Worm (Caenorhabditis elegans) whole organism, young adult: ENCODE results near the gene ZK507.1.

ENCODE experiments used
- B0336.3 ChIP-seq: fragments of 200-800 bp; sonication (Bioruptor generic); IDR thresholded peaks from 2 replicates; pipeline ENCODE4 v1.3.6; 2022; ENCODE audit warnings: missing genetic modification characterization, missing compliant biosample characterization
- F23B12.7 ChIP-seq: sonication (generic microtip); optimal IDR thresholded peaks from 2 replicates; lab custom pipeline; 2017; ENCODE audit warnings: missing genetic modification characterization, mild to moderate bottlenecking, missing compliant biosample characterization, antibody characterized with exemption, moderate library complexity; ENCODE audit not compliant: insufficient read depth
- F33H1.4 ChIP-seq: fragments of 200-800 bp; sonication (Bioruptor generic); IDR thresholded peaks from 2 replicates; pipeline ENCODE4 v1.3.6; 2022; ENCODE audit warnings: missing genetic modification reagents, missing genetic modification characterization, missing compliant biosample characterization
- F37B4.10 ChIP-seq: fragments of 200-800 bp; sonication (Bioruptor generic); IDR thresholded peaks from 2 replicates; pipeline ENCODE4 v1.3.6; 2022; ENCODE audit warnings: missing genetic modification characterization, missing compliant biosample characterization
- F55B11.4 ChIP-seq: sonication (generic microtip); optimal IDR thresholded peaks from 2 replicates; lab custom pipeline; 2016; ENCODE audit warnings: missing compliant biosample characterization, missing genetic modification characterization, borderline replicate concordance; ENCODE audit not compliant: insufficient read depth
- F57A8.1 ChIP-seq: fragments of 200-800 bp; sonication (Bioruptor generic); optimal IDR thresholded peaks from 2 replicates; lab custom pipeline; 2018; ENCODE audit warnings: mild to moderate bottlenecking, missing genetic modification characterization, moderate library complexity, missing compliant biosample characterization
- Y56A3A.18 ChIP-seq: fragments of 200-800 bp; sonication (Bioruptor generic); IDR thresholded peaks from 2 replicates; pipeline ENCODE4 v1.3.6; 2022; ENCODE audit warnings: missing genetic modification reagents, missing genetic modification characterization, missing compliant biosample characterization
- Y67H2A.10 ChIP-seq: fragments of 200-800 bp; sonication (Bioruptor generic); conservative IDR thresholded peaks from 2 replicates; pipeline ENCODE4 v1.3.6; 2022; ENCODE audit warnings: missing genetic modification reagents, missing genetic modification characterization, missing compliant biosample characterization
- Y95B8A.8 ChIP-seq: fragments of 200-800 bp; sonication (Bioruptor generic); IDR thresholded peaks from 2 replicates; pipeline ENCODE4 v1.3.6; 2022; ENCODE audit warnings: missing genetic modification reagents, missing genetic modification characterization, missing compliant biosample characterization
- ama-1 ChIP-seq, 3 experiments: fragments of 150-350 bp in 1 of 3; sonication (generic microtip) in 2 of 3; optimal IDR thresholded peaks; 2 replicates each; lab custom pipeline; 2014 to 2018; ENCODE audit warnings: missing biosample characterization in 2 of 3, missing genetic modification characterization in 2 of 3, missing genetic modification reagents in 2 of 3
- atf-7 ChIP-seq: sonication (generic microtip); optimal IDR thresholded peaks from 2 replicates; lab custom pipeline; 2017; ENCODE audit warnings: mild to moderate bottlenecking, missing genetic modification characterization, missing compliant biosample characterization
- attf-3 ChIP-seq: fragments of 200-800 bp; sonication (Bioruptor generic); conservative IDR thresholded peaks from 2 replicates; pipeline ENCODE4 v1.3.6; 2022; ENCODE audit warnings: missing genetic modification reagents, missing genetic modification characterization, missing compliant biosample characterization
- attf-5 ChIP-seq: fragments of 200-800 bp; sonication (Bioruptor generic); optimal IDR thresholded peaks from 2 replicates; lab custom pipeline; 2018; ENCODE audit warnings: mild to moderate bottlenecking, missing genetic modification characterization, missing compliant biosample characterization
- cebp-1 ChIP-seq, 2 experiments: fragments of 200-800 bp in 1 of 2; sonication (Bioruptor generic) in 1 of 2; sonication (generic microtip) in 1 of 2; IDR thresholded peaks in 1 of 2; optimal IDR thresholded peaks in 1 of 2; 2 replicates each; pipeline versions ENCODE4 v1.3.6 to Lab custom; 2017 to 2022; ENCODE audit warnings: missing compliant biosample characterization in 2 of 2, missing genetic modification characterization in 2 of 2, mild to moderate bottlenecking in 1 of 2, missing genetic modification reagents in 1 of 2, moderate library complexity in 1 of 2
- ceh-58 ChIP-seq: fragments of 200-800 bp; sonication (Bioruptor generic); IDR thresholded peaks from 2 replicates; pipeline ENCODE4 v1.3.6; 2022; ENCODE audit warnings: missing genetic modification characterization, missing compliant biosample characterization
- dpff-1 ChIP-seq: sonication (generic microtip); optimal IDR thresholded peaks from 2 replicates; lab custom pipeline; 2017; ENCODE audit warnings: mild to moderate bottlenecking, missing genetic modification characterization, missing compliant biosample characterization
- ets-4 ChIP-seq: fragments of 200-800 bp; sonication (Bioruptor generic); optimal IDR thresholded peaks from 2 replicates; lab custom pipeline; 2018; ENCODE audit warnings: mild to moderate bottlenecking, missing genetic modification characterization, missing compliant biosample characterization
- fkh-3 ChIP-seq: sonication (generic microtip); optimal IDR thresholded peaks from 2 replicates; lab custom pipeline; 2016; ENCODE audit warnings: mild to moderate bottlenecking, missing genetic modification characterization, missing compliant biosample characterization
- gei-17 ChIP-seq: fragments of 200-800 bp; sonication (Bioruptor generic); optimal IDR thresholded peaks from 2 replicates; lab custom pipeline; 2018; ENCODE audit warnings: mild to moderate bottlenecking, missing genetic modification characterization, missing compliant biosample characterization
- hmg-1.2 ChIP-seq: fragments of 200-800 bp; sonication (Bioruptor generic); IDR thresholded peaks from 2 replicates; pipeline ENCODE4 v1.3.6; 2022; ENCODE audit warnings: missing genetic modification reagents, missing genetic modification characterization, missing compliant biosample characterization
- hmg-20 ChIP-seq: fragments of 200-800 bp; sonication (Bioruptor generic); IDR thresholded peaks from 2 replicates; pipeline ENCODE4 v1.3.6; 2022; ENCODE audit warnings: missing genetic modification reagents, missing genetic modification characterization, missing compliant biosample characterization
- lin-54 ChIP-seq: fragments of 200-800 bp; sonication (Bioruptor generic); optimal IDR thresholded peaks from 2 replicates; lab custom pipeline; 2018; ENCODE audit warnings: mild to moderate bottlenecking, missing genetic modification characterization, missing compliant biosample characterization
- lir-1 ChIP-seq: fragments of 200-800 bp; sonication (Bioruptor generic); conservative IDR thresholded peaks from 2 replicates; pipeline ENCODE4 v1.3.6; 2022; ENCODE audit warnings: missing genetic modification reagents, missing genetic modification characterization, missing compliant biosample characterization
- lsl-1 ChIP-seq: fragments of 200-800 bp; sonication (Bioruptor generic); optimal IDR thresholded peaks from 2 replicates; lab custom pipeline; 2018; ENCODE audit warnings: mild to moderate bottlenecking, missing genetic modification characterization, moderate library complexity, missing compliant biosample characterization
- lsy-27 ChIP-seq: sonication (generic microtip); optimal IDR thresholded peaks from 2 replicates; lab custom pipeline; 2017; ENCODE audit warnings: missing genetic modification characterization, mild to moderate bottlenecking, missing compliant biosample characterization, antibody characterized with exemption, missing genotype, borderline replicate concordance; ENCODE audit not compliant: insufficient read depth
- madf-3 ChIP-seq: fragments of 200-800 bp; sonication (Bioruptor generic); IDR thresholded peaks from 2 replicates; pipeline ENCODE4 v1.3.6; 2022; ENCODE audit warnings: missing genetic modification reagents, missing genetic modification characterization, missing compliant biosample characterization
- madf-6 ChIP-seq: fragments of 200-800 bp; sonication (Bioruptor generic); IDR thresholded peaks from 2 replicates; pipeline ENCODE4 v1.3.6; 2022; ENCODE audit warnings: missing genetic modification reagents, missing genetic modification characterization, missing compliant biosample characterization
- madf-8 ChIP-seq: fragments of 200-800 bp; sonication (Bioruptor generic); conservative IDR thresholded peaks from 2 replicates; pipeline ENCODE4 v1.3.6; 2022; ENCODE audit warnings: missing genetic modification reagents, missing genetic modification characterization, missing compliant biosample characterization
- mcd-1 ChIP-seq: fragments of 200-800 bp; sonication (Bioruptor generic); IDR thresholded peaks from 2 replicates; pipeline ENCODE4 v1.3.6; 2022; ENCODE audit warnings: missing genetic modification reagents, missing genetic modification characterization, missing compliant biosample characterization
- nhr-179 ChIP-seq: sonication (generic microtip); optimal IDR thresholded peaks from 2 replicates; lab custom pipeline; 2016; ENCODE audit warnings: mild to moderate bottlenecking, missing genetic modification characterization, missing compliant biosample characterization
- pha-4 ChIP-seq: fragments of 150-350 bp; sonication (generic microtip); optimal IDR thresholded peaks from 2 replicates; lab custom pipeline; 2014; ENCODE audit warnings: missing biosample characterization, missing genetic modification reagents, missing genetic modification characterization
- rcor-1 ChIP-seq: fragments of 200-800 bp; sonication (Bioruptor generic); IDR thresholded peaks from 2 replicates; pipeline ENCODE4 v1.3.6; 2022; ENCODE audit warnings: missing genetic modification reagents, missing genetic modification characterization, missing compliant biosample characterization
- rec-8 ChIP-seq, 2 experiments: sonication (generic microtip); optimal IDR thresholded peaks; 2 replicates each; lab custom pipeline; 2016; ENCODE audit warnings: mild to moderate bottlenecking in 2 of 2, missing genetic modification characterization in 2 of 2, missing genetic modification reagents in 2 of 2, missing genotype in 2 of 2, missing biosample characterization in 1 of 2, missing compliant biosample characterization in 1 of 2, moderate library complexity in 1 of 2
- rpc-1 ChIP-seq, 2 experiments: fragments of 150-350 bp in 1 of 2; sonication (generic microtip) in 1 of 2; optimal IDR thresholded peaks; 2 replicates each; lab custom pipeline; 2014 to 2018; ENCODE audit warnings: missing biosample characterization in 1 of 2, missing genetic modification characterization in 1 of 2, missing genetic modification reagents in 1 of 2, missing genotype in 1 of 2
- sdz-38 ChIP-seq: sonication (generic microtip); optimal IDR thresholded peaks from 2 replicates; lab custom pipeline; 2016; ENCODE audit warnings: missing genotype, missing genetic modification characterization, missing compliant biosample characterization
- snpc-1.1 ChIP-seq: sonication (generic microtip); optimal IDR thresholded peaks from 2 replicates; lab custom pipeline; 2017; ENCODE audit warnings: missing genetic modification characterization, mild to moderate bottlenecking, missing compliant biosample characterization, antibody characterized with exemption, moderate library complexity, missing genotype, missing genetic modification reagents; ENCODE audit not compliant: insufficient read depth
- sptf-2 ChIP-seq: fragments of 200-800 bp; sonication (Bioruptor generic); optimal IDR thresholded peaks from 2 replicates; lab custom pipeline; 2018; ENCODE audit warnings: mild to moderate bottlenecking, missing genetic modification characterization, missing compliant biosample characterization
- tbx-9 ChIP-seq: sonication (generic microtip); optimal IDR thresholded peaks from 2 replicates; lab custom pipeline; 2016; ENCODE audit warnings: borderline replicate concordance, missing genetic modification characterization, inconsistent platforms, missing compliant biosample characterization
- unc-62 ChIP-seq: fragments of 150-350 bp; optimal IDR thresholded peaks from 2 replicates; lab custom pipeline; 2014; ENCODE audit warnings: missing biosample characterization, missing genetic modification reagents, missing genetic modification characterization
- ztf-18 ChIP-seq: sonication (generic microtip); optimal IDR thresholded peaks from 2 replicates; lab custom pipeline; 2016; ENCODE audit warnings: missing genotype, mild to moderate bottlenecking, missing genetic modification characterization, missing compliant biosample characterization
- ztf-22 ChIP-seq: fragments of 200-800 bp; sonication (Bioruptor generic); optimal IDR thresholded peaks from 2 replicates; lab custom pipeline; 2018; ENCODE audit warnings: mild to moderate bottlenecking, missing genetic modification characterization, moderate library complexity, missing compliant biosample characterization
- ztf-6 ChIP-seq: fragments of 200-800 bp; sonication (Bioruptor generic); IDR thresholded peaks from 2 replicates; pipeline ENCODE4 v1.3.6; 2022; ENCODE audit warnings: missing genetic modification reagents, missing genetic modification characterization, missing compliant biosample characterization

The ZK507.1 gene

DNA sequence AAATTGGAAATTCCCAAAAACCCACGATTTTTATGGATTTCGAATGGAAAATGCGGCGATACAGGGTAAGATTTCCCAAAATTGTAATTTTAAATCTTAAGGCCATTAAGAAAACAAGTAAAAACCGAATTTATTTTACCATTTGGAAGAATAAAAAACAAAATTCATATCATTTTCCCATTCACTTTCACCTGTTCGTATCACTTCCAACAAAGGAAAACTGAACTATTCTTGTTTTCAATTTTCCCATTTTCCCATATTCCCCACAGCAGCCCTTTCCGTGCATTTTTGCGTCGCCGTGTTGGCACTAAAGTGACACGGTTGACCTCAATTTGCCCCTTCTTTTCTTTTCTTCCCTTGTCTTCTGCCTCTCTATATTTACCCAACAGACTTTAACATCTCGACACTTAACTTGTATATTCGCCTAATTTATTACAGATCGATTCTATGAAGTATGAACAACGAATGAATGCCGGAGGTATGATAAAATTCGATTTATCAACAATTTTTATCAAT lies 24.7 kb upstream of the ZK507.1 start, which contains the start of gene sec-16A.1:
Gene sec-16A.1, plus strand, starts transcription at position 51 of the 516 bp plus-strand sequence.
- TF ChIP-seq mcd-1 (GFP tag; lab: Robert Waterston, UW) (no peak), pha-4 (no peak), hmg-1.2 (peak; percentile 24; the same call in 1 of the 2 replicates), ztf-22 (GFP tag; lab: Kevin White, UChicago) (no peak), Y56A3A.18 (GFP tag; lab: Robert Waterston, UW) (no peak), rec-8 (tag; optimal IDR thresholded peaks at IDR 0.05; lab: Kevin White, UChicago) (no peak), madf-3 (GFP tag; lab: Robert Waterston, UW) (no peak), tbx-9 (tag; lab: Kevin White, UChicago) (no peak), F33H1.4 (GFP tag; lab: Robert Waterston, UW) (no peak), lsl-1 (GFP tag; lab: Kevin White, UChicago) (no peak), fkh-3 (tag; lab: Kevin White, UChicago) (no peak), dpff-1 (tag; lab: Kevin White, UChicago) (no peak), hmg-20 (no peak), F37B4.10 (GFP tag; lab: Robert Waterston, UW) (no peak), F23B12.7 (tag; lab: Kevin White, UChicago) (no peak), attf-5 (peak; percentile 34), unc-62 (GFP tag; lab: Kevin White, UChicago) (no peak)

DNA sequence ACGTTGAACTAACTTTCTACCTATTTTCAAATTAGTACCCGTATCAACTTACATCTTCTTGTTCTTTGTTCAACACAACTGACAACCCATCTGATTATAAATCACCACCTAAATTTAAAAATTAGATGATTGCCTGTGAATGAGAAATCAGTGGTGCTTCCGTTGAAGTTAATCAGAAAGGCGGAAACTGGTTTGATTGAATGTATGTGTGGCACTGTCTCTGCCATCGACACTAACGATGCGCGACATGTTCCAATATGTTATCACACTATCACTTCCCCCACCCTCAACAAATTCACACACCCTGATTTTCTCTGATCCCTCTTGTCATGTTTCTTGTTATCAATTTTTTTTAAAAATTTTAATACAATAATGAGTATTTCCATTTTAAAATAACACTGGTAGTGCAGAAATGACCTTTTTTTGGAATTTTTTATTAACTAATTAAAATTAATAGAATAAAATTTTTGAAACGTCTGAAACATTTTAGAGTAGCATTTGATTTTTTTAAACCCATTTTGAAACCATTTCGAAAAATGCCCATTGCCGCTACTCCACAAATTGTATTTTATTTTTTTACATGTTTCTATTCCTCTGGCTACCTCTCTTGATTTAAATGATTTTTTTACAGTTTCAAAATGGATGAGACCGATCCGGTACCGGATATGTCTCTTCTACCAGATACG lies 18.0 kb upstream of the ZK507.1 start, which contains the start of gene ced-11:
Gene ced-11, plus strand, starts transcription at position 636 of the 686 bp plus-strand sequence.
- TF ChIP-seq rpc-1 (optimal IDR thresholded peaks at IDR 0.05; lab: Kevin White, UChicago) (no peak), rpc-1 (tag; optimal IDR thresholded peaks at IDR 0.05; lab: Kevin White, UChicago) (no peak), atf-7 (tag; lab: Kevin White, UChicago) (no peak), F33H1.4 (GFP tag; lab: Robert Waterston, UW) (no peak), tbx-9 (tag; lab: Kevin White, UChicago) (no peak), rcor-1 (GFP tag; lab: Robert Waterston, UW) (no peak), rec-8 (tag; optimal IDR thresholded peaks at IDR 0.05; lab: Kevin White, UChicago) (no peak), gei-17 (GFP tag; lab: Kevin White, UChicago) (no peak), ztf-18 (tag; lab: Kevin White, UChicago) (no peak), sdz-38 (tag; lab: Kevin White, UChicago) (no peak), attf-3 (GFP tag; lab: Robert Waterston, UW) (no peak), nhr-179 (tag; lab: Kevin White, UChicago) (no peak), Y95B8A.8 (GFP tag; lab: Robert Waterston, UW) (no peak), ama-1 (optimal IDR thresholded peaks at IDR 0.05; lab: Kevin White, UChicago) (no peak), ama-1 (GFP tag; optimal IDR thresholded peaks at IDR 0.05; lab: Kevin White, UChicago) (no peak), lsy-27 (tag; lab: Kevin White, UChicago) (no peak), ztf-6 (no peak), lir-1 (no peak)

DNA sequence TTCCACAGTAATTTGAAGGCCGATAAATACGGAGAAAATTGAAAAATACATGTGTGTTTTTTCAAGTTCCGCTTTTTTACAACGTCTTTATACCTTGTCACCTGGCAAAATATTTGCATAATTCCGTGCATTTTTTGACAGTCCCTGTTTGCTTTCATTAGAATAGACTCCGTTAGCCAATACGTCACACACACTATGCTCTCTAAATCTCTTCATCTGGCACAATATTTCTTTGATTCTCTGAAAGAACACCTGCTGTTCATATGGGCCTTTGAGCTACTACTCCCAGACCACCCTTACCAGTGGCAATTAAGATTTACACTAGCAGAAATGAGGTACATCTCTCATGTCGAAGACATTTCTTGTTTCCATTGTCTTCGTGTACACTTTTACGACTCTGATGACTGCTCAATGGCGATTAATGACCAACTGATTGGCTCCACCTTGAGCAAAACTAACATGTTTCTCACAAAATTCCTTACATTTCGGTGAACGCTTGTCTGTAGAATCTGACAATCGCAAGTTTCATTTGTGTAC lies 17.3 kb upstream of the ZK507.1 start, which contains the start of gene grl-11:
Gene grl-11, minus strand, starts transcription at position 51 of the 537 bp plus-strand sequence.
- TF ChIP-seq madf-8 (GFP tag; lab: Robert Waterston, UW) = no peak
- TF ChIP-seq ztf-6 = no peak
- no peak for TF ChIP-seq B0336.3 (GFP tag; lab: Robert Waterston, UW)
- no peak for TF ChIP-seq cebp-1 (GFP tag; IDR thresholded peaks at IDR 0.05; lab: Robert Waterston, UW)
- TF ChIP-seq cebp-1 (tag; optimal IDR thresholded peaks at IDR 0.05; lab: Kevin White, UChicago) = no peak
- TF ChIP-seq ceh-58 (GFP tag; lab: Robert Waterston, UW) = no peak
- TF ChIP-seq F57A8.1 (GFP tag; lab: Kevin White, UChicago) = no peak
- no peak for TF ChIP-seq snpc-1.1 (tag; lab: Kevin White, UChicago)
- no peak for TF ChIP-seq sptf-2 (GFP tag; lab: Kevin White, UChicago)
- no peak for TF ChIP-seq hmg-1.2
- no peak for TF ChIP-seq Y67H2A.10
- TF ChIP-seq ets-4 (GFP tag; lab: Kevin White, UChicago) = no peak
- no peak for TF ChIP-seq lin-54
- TF ChIP-seq madf-6 = no peak
- TF ChIP-seq F55B11.4 (tag; lab: Kevin White, UChicago) = no peak
